Worm (Caenorhabditis elegans) whole organism, young adult: ENCODE data around the gene lmd-3.

ENCODE experiments used
- F55B11.4 ChIP-seq: sonication (generic microtip); optimal IDR thresholded peaks from 2 replicates; lab custom pipeline; 2016; ENCODE audit warnings: missing compliant biosample characterization, missing genetic modification characterization, borderline replicate concordance; ENCODE audit not compliant: insufficient read depth
- ztf-6 ChIP-seq: fragments of 200-800 bp; sonication (Bioruptor generic); IDR thresholded peaks from 2 replicates; pipeline ENCODE4 v1.3.6; 2022; ENCODE audit warnings: missing genetic modification reagents, missing genetic modification characterization, missing compliant biosample characterization

- TF ChIP-seq ztf-6 = no peak
- no peak for TF ChIP-seq F55B11.4 (tag; lab: Kevin White, UChicago)
These were observed 60.9 kb downstream of the lmd-3 start, which contains the start of gene F52E1.14 for ce11 chrV:8383716-8384115.
